Worm (Caenorhabditis elegans) whole organism, L1 larva: ENCODE results near the gene cyp-23A1.
A peak's percentile ranks its signal among the peaks of the same experiment; 100 is the strongest.

Experiments
- C04F5.9 ChIP-seq: sonication (generic microtip); optimal IDR thresholded peaks from 2 replicates; lab custom pipeline; 2016; ENCODE audit warnings: missing genetic modification characterization, missing compliant biosample characterization
- C16A3.4 ChIP-seq: fragments of 150-350 bp; optimal IDR thresholded peaks from 2 replicates; lab custom pipeline; 2014; ENCODE audit warnings: missing biosample characterization, missing genetic modification characterization
- F16B12.6 ChIP-seq: fragments of 150-350 bp; optimal IDR thresholded peaks from 2 replicates; lab custom pipeline; 2014; ENCODE audit warnings: missing biosample characterization, missing genetic modification characterization
- aha-1 ChIP-seq: fragments of 150-350 bp; optimal IDR thresholded peaks from 2 replicates; lab custom pipeline; 2014; ENCODE audit warnings: missing biosample characterization, missing genetic modification characterization
- alr-1 ChIP-seq: fragments of 200-800 bp; sonication (Bioruptor generic); optimal IDR thresholded peaks from 2 replicates; lab custom pipeline; 2018; ENCODE audit warnings: borderline replicate concordance, mild to moderate bottlenecking, missing genetic modification characterization, missing compliant biosample characterization
- ama-1 ChIP-seq: fragments of 150-350 bp; optimal IDR thresholded peaks from 2 replicates; lab custom pipeline; 2014
- ceh-8 ChIP-seq: fragments of 200-800 bp; sonication (Bioruptor generic); optimal IDR thresholded peaks from 2 replicates; lab custom pipeline; 2018; ENCODE audit warnings: mild to moderate bottlenecking, missing genetic modification characterization, moderate library complexity, missing compliant biosample characterization
- dpl-1 ChIP-seq, 3 experiments: fragments of 150-350 bp in 2 of 3; sonication (generic microtip) in 1 of 3; optimal IDR thresholded peaks; 2 replicates each; lab custom pipeline; 2014 to 2017; ENCODE audit warnings: missing biosample characterization in 3 of 3, missing genetic modification characterization in 3 of 3, missing genetic modification reagents in 3 of 3
- efl-1 ChIP-seq, 4 experiments: fragments of 150-350 bp; optimal IDR thresholded peaks in 3 of 4; peaks in 1 of 4; 1 replicate in 1 of 4; 2 replicates in 3 of 4; lab custom pipeline; 2014; ENCODE audit warnings: missing biosample characterization in 2 of 4, missing genetic modification characterization in 2 of 4, missing genetic modification reagents in 2 of 4
- egl-27 ChIP-seq, 2 experiments: fragments of 150-350 bp in 1 of 2; sonication (generic microtip); optimal IDR thresholded peaks; 3 replicates each; lab custom pipeline; 2017 to 2018; ENCODE audit warnings: missing biosample characterization in 2 of 2, missing genetic modification characterization in 2 of 2, missing genetic modification reagents in 2 of 2
- elt-3 ChIP-seq, 6 experiments: fragments of 150-350 bp in 1 of 6; sonication (generic microtip); optimal IDR thresholded peaks; 2 replicates each; lab custom pipeline; 2017 to 2018; ENCODE audit warnings: missing biosample characterization in 6 of 6, missing genetic modification characterization in 6 of 6, inconsistent platforms in 1 of 6
- fkh-10 ChIP-seq: sonication (generic microtip); optimal IDR thresholded peaks from 2 replicates; lab custom pipeline; 2017; ENCODE audit warnings: missing biosample characterization, missing genetic modification reagents, missing genetic modification characterization
- fos-1 ChIP-seq: fragments of 150-350 bp; optimal IDR thresholded peaks from 2 replicates; lab custom pipeline; 2014; ENCODE audit warnings: missing biosample characterization, missing genetic modification characterization
- hlh-17 ChIP-seq: fragments of 200-800 bp; sonication (Bioruptor generic); optimal IDR thresholded peaks from 2 replicates; lab custom pipeline; 2018; ENCODE audit warnings: missing genetic modification characterization, mild to moderate bottlenecking, missing compliant biosample characterization, moderate library complexity, borderline replicate concordance
- hpl-2 ChIP-seq: fragments of 150-350 bp; optimal IDR thresholded peaks from 2 replicates; lab custom pipeline; 2014; ENCODE audit warnings: missing biosample characterization, missing genetic modification reagents, missing genetic modification characterization
- isw-1 ChIP-seq: fragments of 200-800 bp; sonication (Bioruptor generic); IDR thresholded peaks from 2 replicates; pipeline ENCODE4 v1.3.6; 2022; ENCODE audit warnings: missing genetic modification characterization, missing compliant biosample characterization
- lin-35 ChIP-seq, 2 experiments: fragments of 150-350 bp; optimal IDR thresholded peaks; 2 replicates each; lab custom pipeline; 2014; ENCODE audit warnings: missing biosample characterization in 2 of 2, missing genetic modification characterization in 2 of 2, missing genetic modification reagents in 2 of 2
- lsy-2 ChIP-seq, 2 experiments: fragments of 150-350 bp; optimal IDR thresholded peaks; 2 replicates each; lab custom pipeline; 2014; ENCODE audit warnings: missing biosample characterization in 2 of 2, missing genetic modification characterization in 2 of 2
- mab-9 ChIP-seq: fragments of 200-800 bp; sonication (Bioruptor generic); IDR thresholded peaks from 2 replicates; pipeline ENCODE4 v1.3.6; 2022; ENCODE audit warnings: missing genetic modification reagents, missing genetic modification characterization, missing compliant biosample characterization
- mdl-1 ChIP-seq, 2 experiments: fragments of 150-350 bp; optimal IDR thresholded peaks; 2 replicates each; lab custom pipeline; 2014 to 2017; ENCODE audit warnings: missing biosample characterization in 2 of 2, missing genetic modification characterization in 2 of 2, inconsistent platforms in 1 of 2
- nhr-11 ChIP-seq: fragments of 150-350 bp; optimal IDR thresholded peaks from 2 replicates; lab custom pipeline; 2014; ENCODE audit warnings: missing biosample characterization, missing genetic modification characterization
- nhr-19 ChIP-seq: fragments of 200-800 bp; sonication (Bioruptor generic); conservative IDR thresholded peaks from 2 replicates; pipeline ENCODE4 v1.3.6; 2022; ENCODE audit warnings: missing genetic modification characterization, missing compliant biosample characterization
- nhr-20 ChIP-seq: sonication (generic microtip); optimal IDR thresholded peaks from 2 replicates; lab custom pipeline; 2016; ENCODE audit warnings: mild to moderate bottlenecking, missing genetic modification characterization, missing compliant biosample characterization
- nhr-237 ChIP-seq: fragments of 150-350 bp; optimal IDR thresholded peaks from 2 replicates; lab custom pipeline; 2014; ENCODE audit warnings: missing biosample characterization, missing genetic modification characterization
- nhr-71 ChIP-seq: sonication (generic microtip); optimal IDR thresholded peaks from 2 replicates; lab custom pipeline; 2016; ENCODE audit warnings: mild to moderate bottlenecking, missing genetic modification characterization, moderate library complexity, missing compliant biosample characterization
- nhr-85 ChIP-seq: sonication (generic microtip); peaks from one replicate; lab custom pipeline; 2016; ENCODE audit warnings: missing genetic modification characterization, inconsistent platforms, missing compliant biosample characterization
- nhr-90 ChIP-seq: sonication (generic microtip); optimal IDR thresholded peaks from 2 replicates; lab custom pipeline; 2016; ENCODE audit warnings: mild to moderate bottlenecking, missing genetic modification characterization, missing compliant biosample characterization; ENCODE audit not compliant: poor library complexity
- pax-3 ChIP-seq: fragments of 200-800 bp; sonication (Bioruptor generic); optimal IDR thresholded peaks from 2 replicates; lab custom pipeline; 2018; ENCODE audit warnings: mild to moderate bottlenecking, missing genetic modification characterization, moderate library complexity, missing compliant biosample characterization
- rnt-1 ChIP-seq: sonication (generic microtip); optimal IDR thresholded peaks from 2 replicates; lab custom pipeline; 2016; ENCODE audit warnings: mild to moderate bottlenecking, missing genetic modification characterization, moderate library complexity, missing compliant biosample characterization
- sptf-1 ChIP-seq: fragments of 150-350 bp; optimal IDR thresholded peaks from 2 replicates; lab custom pipeline; 2014; ENCODE audit warnings: missing biosample characterization, missing genetic modification characterization
- swsn-7 ChIP-seq: sonication (generic microtip); optimal IDR thresholded peaks from 2 replicates; lab custom pipeline; 2016; ENCODE audit warnings: missing genetic modification characterization, missing compliant biosample characterization
- tbx-2 ChIP-seq: sonication (generic microtip); optimal IDR thresholded peaks from 2 replicates; lab custom pipeline; 2016; ENCODE audit warnings: missing genetic modification characterization, missing compliant biosample characterization
- unc-98 ChIP-seq: fragments of 200-800 bp; sonication (Bioruptor generic); IDR thresholded peaks from 2 replicates; pipeline ENCODE4 v1.3.6; 2022; ENCODE audit warnings: missing genetic modification characterization, missing compliant biosample characterization
- vab-15 ChIP-seq: sonication (generic microtip); optimal IDR thresholded peaks from 2 replicates; lab custom pipeline; 2017; ENCODE audit warnings: missing genotype, mild to moderate bottlenecking, missing genetic modification characterization, missing compliant biosample characterization

Gene cyp-23A1

ce11 chrII:4474005-4474655 is 37.9 kb upstream of the cyp-23A1 start:
- TF ChIP-seq efl-1 (optimal IDR thresholded peaks at IDR 0.05; lab: Kevin White, UChicago) (no peak), efl-1 (GFP tag; optimal IDR thresholded peaks at IDR 0.05 in 1 of 2; lab: Kevin White, UChicago) (peak in 1 of 2 experiments; percentile 59), nhr-71 (tag; lab: Kevin White, UChicago) (no peak)

ce11 chrII:4478303-4478702 is 33.7 kb upstream of the cyp-23A1 start, which contains the start of gene T05C1.1:
TSS of gene T05C1.1 (plus strand) at chrII:4478603.
- TF ChIP-seq ceh-8 (GFP tag; lab: Kevin White, UChicago) (no peak), C04F5.9 (tag; lab: Kevin White, UChicago) (no peak), nhr-237 (tag; lab: Kevin White, UChicago) (no peak), pax-3 (no peak), nhr-85 (tag; lab: Kevin White, UChicago) (no peak), nhr-71 (tag; lab: Kevin White, UChicago) (no peak), lin-35 (GFP tag; optimal IDR thresholded peaks at IDR 0.05; lab: Kevin White, UChicago) (no peak), dpl-1 (GFP tag; optimal IDR thresholded peaks at IDR 0.05; lab: Kevin White, UChicago) (no peak), ama-1 (no peak), fkh-10 (GFP tag; lab: Kevin White, UChicago) (no peak), hpl-2 (GFP tag; lab: Kevin White, UChicago) (no peak), efl-1 (optimal IDR thresholded peaks at IDR 0.05; lab: Kevin White, UChicago) (no peak), efl-1 (GFP tag; optimal IDR thresholded peaks at IDR 0.05 in 1 of 2; lab: Kevin White, UChicago) (no peak), rnt-1 (tag; lab: Kevin White, UChicago) (no peak), fos-1 (no peak), nhr-90 (tag; lab: Kevin White, UChicago) (no peak), mab-9 (no peak), unc-98 (GFP tag; lab: Robert Waterston, UW) (no peak)

- TF ChIP-seq elt-3 (tag; optimal IDR thresholded peaks at IDR 0.05; lab: Kevin White, UChicago) = no peak
- no peak for TF ChIP-seq egl-27 (tag; optimal IDR thresholded peaks at IDR 0.05; lab: Kevin White, UChicago)
- no peak for TF ChIP-seq sptf-1 (tag; lab: Kevin White, UChicago)
- no peak for TF ChIP-seq hlh-17 (GFP tag; lab: Kevin White, UChicago)
- no peak for TF ChIP-seq tbx-2 (tag; lab: Kevin White, UChicago)
- TF ChIP-seq alr-1 (tag; lab: Kevin White, UChicago) = no peak
- TF ChIP-seq aha-1 (tag; lab: Kevin White, UChicago) = no peak
- no peak for TF ChIP-seq nhr-19
Observed at ce11 chrII:4482021-4482420, 30.0 kb upstream of the cyp-23A1 start, which contains the start of gene T05C1.2. TSS of gene T05C1.2 (minus strand) at chrII:4482121.

- no peak for TF ChIP-seq F16B12.6 (tag; lab: Kevin White, UChicago)
- TF ChIP-seq hpl-2 (GFP tag; lab: Kevin White, UChicago) = no peak
- TF ChIP-seq nhr-20 (tag; lab: Kevin White, UChicago) = no peak
- TF ChIP-seq nhr-11 (tag; lab: Kevin White, UChicago) = no peak
- no peak for TF ChIP-seq nhr-90 (tag; lab: Kevin White, UChicago)
- no peak for TF ChIP-seq isw-1 (GFP tag; lab: Robert Waterston, UW)
- no peak for TF ChIP-seq swsn-7 (tag; lab: Kevin White, UChicago)
- no peak for TF ChIP-seq lsy-2 (tag; optimal IDR thresholded peaks at IDR 0.05; lab: Kevin White, UChicago)
- no peak for TF ChIP-seq C16A3.4 (tag; lab: Kevin White, UChicago)
- TF ChIP-seq egl-27 (tag; optimal IDR thresholded peaks at IDR 0.05; lab: Kevin White, UChicago) = no peak
- TF ChIP-seq mdl-1 (tag; optimal IDR thresholded peaks at IDR 0.05; lab: Kevin White, UChicago) = no peak
- TF ChIP-seq vab-15 (tag; lab: Kevin White, UChicago) = no peak
- TF ChIP-seq ama-1 = no peak
- no peak for TF ChIP-seq unc-98 (GFP tag; lab: Robert Waterston, UW)
- no peak for TF ChIP-seq lin-35 (GFP tag; optimal IDR thresholded peaks at IDR 0.05; lab: Kevin White, UChicago)
Observed at ce11 chrII:4489288-4489687, 22.7 kb upstream of the cyp-23A1 start, which contains the start of gene T05C1.3. TSS of gene T05C1.3 (minus strand) at chrII:4489388.
